Worm (Caenorhabditis elegans) whole organism, late embryonic: ENCODE measurements around the gene dhhc-10.

Experiments used
- C08G9.2 ChIP-seq: sonication (generic microtip); optimal IDR thresholded peaks from 2 replicates; lab custom pipeline; 2016; ENCODE audit warnings: mild to moderate bottlenecking, missing genetic modification characterization, moderate library complexity, missing compliant biosample characterization
- F13H6.1 ChIP-seq: sonication (generic microtip); optimal IDR thresholded peaks from 2 replicates; lab custom pipeline; 2016; ENCODE audit warnings: missing genetic modification characterization, missing compliant biosample characterization
- K02D7.2 ChIP-seq: sonication (generic microtip); optimal IDR thresholded peaks from 2 replicates; lab custom pipeline; 2017; ENCODE audit warnings: mild to moderate bottlenecking, missing genetic modification characterization, missing compliant biosample characterization
- K09A11.1 ChIP-seq: sonication (generic microtip); optimal IDR thresholded peaks from 2 replicates; lab custom pipeline; 2017; ENCODE audit warnings: antibody characterized with exemption, mild to moderate bottlenecking, missing genetic modification characterization, missing compliant biosample characterization; ENCODE audit not compliant: insufficient read depth
- T23F11.4 ChIP-seq: fragments of 200-800 bp; sonication (Bioruptor generic); optimal IDR thresholded peaks from 2 replicates; lab custom pipeline; 2018; ENCODE audit warnings: mild to moderate bottlenecking, missing genetic modification characterization, missing compliant biosample characterization
- Y22D7AL.16 ChIP-seq: sonication (generic microtip); optimal IDR thresholded peaks from 2 replicates; lab custom pipeline; 2016; ENCODE audit warnings: missing genetic modification characterization, missing compliant biosample characterization
- ahr-1 ChIP-seq: sonication (generic microtip); optimal IDR thresholded peaks from 2 replicates; lab custom pipeline; 2016; ENCODE audit warnings: missing genetic modification characterization, missing compliant biosample characterization
- ceh-14 ChIP-seq: sonication (generic microtip); optimal IDR thresholded peaks from 2 replicates; lab custom pipeline; 2016; ENCODE audit warnings: missing genotype, missing genetic modification characterization, missing compliant biosample characterization
- ceh-19 ChIP-seq: fragments of 200-800 bp; sonication (Bioruptor generic); optimal IDR thresholded peaks from 2 replicates; lab custom pipeline; 2018; ENCODE audit warnings: mild to moderate bottlenecking, missing genetic modification characterization, missing compliant biosample characterization
- ceh-31 ChIP-seq: sonication (generic microtip); optimal IDR thresholded peaks from 2 replicates; lab custom pipeline; 2016; ENCODE audit warnings: missing genetic modification characterization, missing compliant biosample characterization
- ceh-45 ChIP-seq: fragments of 200-800 bp; sonication (Bioruptor generic); IDR thresholded peaks from 2 replicates; pipeline ENCODE4 v1.3.6; 2022; ENCODE audit warnings: missing genetic modification reagents, missing genetic modification characterization, missing compliant biosample characterization
- ceh-48 ChIP-seq: sonication (generic microtip); optimal IDR thresholded peaks from 2 replicates; lab custom pipeline; 2016; ENCODE audit warnings: missing genetic modification characterization, inconsistent platforms, missing compliant biosample characterization
- ceh-6 ChIP-seq: fragments of 200-800 bp; sonication (Bioruptor generic); optimal IDR thresholded peaks from 2 replicates; lab custom pipeline; 2018; ENCODE audit warnings: mild to moderate bottlenecking, missing genetic modification characterization, missing compliant biosample characterization
- ceh-9 ChIP-seq: sonication (generic microtip); optimal IDR thresholded peaks from 2 replicates; lab custom pipeline; 2016; ENCODE audit warnings: mild to moderate bottlenecking, missing genetic modification characterization, inconsistent platforms, missing compliant biosample characterization
- elt-2 ChIP-seq: sonication (generic microtip); optimal IDR thresholded peaks from 2 replicates; lab custom pipeline; 2016; ENCODE audit warnings: missing genetic modification reagents, missing genetic modification characterization, missing compliant biosample characterization
- fax-1 ChIP-seq: sonication (generic microtip); optimal IDR thresholded peaks from 2 replicates; lab custom pipeline; 2016; ENCODE audit warnings: missing genotype, missing genetic modification characterization, missing compliant biosample characterization
- hlh-8 ChIP-seq: sonication (generic microtip); optimal IDR thresholded peaks from 2 replicates; lab custom pipeline; 2016; ENCODE audit warnings: missing genotype, missing genetic modification characterization, missing compliant biosample characterization
- lin-11 ChIP-seq: fragments of 200-800 bp; sonication (Bioruptor generic); optimal IDR thresholded peaks from 2 replicates; lab custom pipeline; 2018; ENCODE audit warnings: mild to moderate bottlenecking, missing genetic modification characterization, missing compliant biosample characterization
- mec-3 ChIP-seq: sonication (generic microtip); optimal IDR thresholded peaks from 2 replicates; lab custom pipeline; 2016; ENCODE audit warnings: borderline replicate concordance, missing genetic modification characterization, missing compliant biosample characterization
- npax-4 ChIP-seq: sonication (generic microtip); optimal IDR thresholded peaks from 2 replicates; lab custom pipeline; 2016; ENCODE audit warnings: missing genetic modification characterization, missing compliant biosample characterization
- pat-9 ChIP-seq: fragments of 200-800 bp; sonication (Bioruptor generic); optimal IDR thresholded peaks from 2 replicates; lab custom pipeline; 2018; ENCODE audit warnings: mild to moderate bottlenecking, missing genetic modification characterization, moderate library complexity, missing compliant biosample characterization
- pha-2 ChIP-seq: sonication (generic microtip); optimal IDR thresholded peaks from 2 replicates; lab custom pipeline; 2017; ENCODE audit warnings: mild to moderate bottlenecking, missing genetic modification characterization, missing compliant biosample characterization
- pqm-1 ChIP-seq: sonication (generic microtip); optimal IDR thresholded peaks from 2 replicates; lab custom pipeline; 2016; ENCODE audit warnings: missing genetic modification characterization, missing compliant biosample characterization
- ref-2 ChIP-seq: sonication (generic microtip); optimal IDR thresholded peaks from 2 replicates; lab custom pipeline; 2016; ENCODE audit warnings: missing genetic modification characterization, missing compliant biosample characterization
- rnt-1 ChIP-seq: sonication (generic microtip); optimal IDR thresholded peaks from 2 replicates; lab custom pipeline; 2016; ENCODE audit warnings: missing genetic modification characterization, missing compliant biosample characterization
- tbx-7 ChIP-seq: sonication (generic microtip); optimal IDR thresholded peaks from 2 replicates; lab custom pipeline; 2016; ENCODE audit warnings: missing genotype, missing genetic modification characterization, missing compliant biosample characterization
- unc-42 ChIP-seq: sonication (generic microtip); optimal IDR thresholded peaks from 2 replicates; lab custom pipeline; 2016; ENCODE audit warnings: missing genotype, missing genetic modification characterization, missing compliant biosample characterization
- unc-55 ChIP-seq: sonication (generic microtip); optimal IDR thresholded peaks from 2 replicates; lab custom pipeline; 2017; ENCODE audit warnings: missing biosample characterization, missing genetic modification reagents, missing genetic modification characterization
- unc-86 ChIP-seq: sonication (generic microtip); optimal IDR thresholded peaks from 2 replicates; lab custom pipeline; 2016; ENCODE audit warnings: missing genetic modification characterization, missing compliant biosample characterization

dhhc-10 gene

DNA sequence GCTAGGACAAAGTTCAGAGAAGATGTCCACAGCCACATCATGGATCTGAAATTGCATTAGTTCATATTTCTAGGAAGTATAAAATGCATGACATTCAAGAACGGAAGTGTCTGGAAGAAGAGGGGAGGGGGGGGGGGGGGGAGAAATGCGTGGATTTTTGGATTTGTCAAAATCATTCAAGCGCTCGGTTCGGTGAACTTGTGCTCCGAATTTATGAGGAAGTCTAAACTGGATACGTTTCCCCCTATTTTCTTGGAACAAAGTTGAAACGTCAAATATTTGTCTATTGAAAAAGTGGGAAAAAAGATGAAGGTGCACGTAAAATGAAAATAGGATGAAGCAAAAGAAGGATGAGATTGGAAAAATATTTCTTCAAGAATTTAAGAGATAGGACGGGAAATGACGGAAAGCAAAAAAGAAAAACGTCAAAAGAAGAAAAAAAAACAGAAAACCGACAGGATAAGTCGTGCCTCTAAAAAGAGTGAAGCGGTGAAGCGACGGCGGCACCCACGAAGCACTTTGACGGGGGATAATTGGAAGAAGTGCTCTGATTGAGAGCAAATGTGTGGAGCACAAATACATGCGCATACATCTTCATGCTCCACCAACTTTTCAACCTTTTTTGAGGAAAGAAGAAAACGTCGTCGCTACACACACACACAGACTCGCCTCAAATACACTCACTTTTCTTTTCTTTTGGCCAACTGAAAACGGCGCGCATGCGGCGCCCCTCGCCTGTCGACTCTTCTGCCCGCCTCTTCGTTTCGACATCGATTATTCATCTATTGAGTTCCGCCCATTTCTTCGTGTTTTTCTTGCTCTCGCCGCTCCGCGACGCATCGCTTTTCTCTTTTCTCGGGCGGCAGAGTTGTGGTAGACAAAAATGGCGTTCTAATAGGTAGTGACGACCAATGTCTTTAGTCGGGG lies 13.9 kb downstream of the dhhc-10 start, which contains the start of gene F55D10.4:
F55D10.4 (minus strand) TSS at position 51 of the 927 bp plus-strand sequence.
- TF ChIP-seq unc-86 (tag; lab: Kevin White, UChicago) (no peak), npax-4 (tag; lab: Kevin White, UChicago) (no peak), T23F11.4 (GFP tag; lab: Kevin White, UChicago) (no peak), unc-42 (peak; percentile 80), ref-2 (tag; lab: Kevin White, UChicago) (no peak), pat-9 (tag; lab: Kevin White, UChicago) (no peak), ahr-1 (tag; lab: Kevin White, UChicago) (no peak), ceh-6 (GFP tag; lab: Kevin White, UChicago) (no peak), ceh-31 (tag; lab: Kevin White, UChicago) (peak; percentile 45), ceh-48 (peak; percentile 2), C08G9.2 (tag; lab: Kevin White, UChicago) (no peak), ceh-45 (GFP tag; lab: Robert Waterston, UW) (no peak), ceh-14 (tag; lab: Kevin White, UChicago) (peak; percentile 13), F13H6.1 (no peak), K09A11.1 (tag; lab: Kevin White, UChicago) (no peak), tbx-7 (no peak), ceh-19 (no peak)

DNA sequence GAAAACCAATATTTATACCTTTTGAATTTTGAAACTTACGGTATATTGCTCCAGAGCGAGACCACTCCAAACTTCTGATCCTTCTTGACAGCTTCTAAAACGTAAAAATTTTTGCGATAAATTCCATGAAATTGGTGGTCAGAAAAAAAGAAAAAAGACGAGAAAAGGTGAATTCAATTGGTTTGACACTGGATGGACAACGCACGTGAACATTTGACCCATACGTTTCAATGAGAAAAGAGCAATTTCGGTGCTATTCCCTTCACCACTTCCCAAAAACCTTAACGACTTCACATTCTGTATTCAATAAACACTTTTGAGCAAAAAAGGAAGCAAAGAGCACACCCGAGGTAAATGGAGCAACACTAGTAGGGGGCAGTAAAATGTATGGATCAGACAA lies 20.4 kb downstream of the dhhc-10 start, which contains the start of gene acc-3:
acc-3 (minus strand) TSS at position 101 of the 400 bp plus-strand sequence.
- TF ChIP-seq K02D7.2 (tag; lab: Kevin White, UChicago) (no peak), Y22D7AL.16 (tag; lab: Kevin White, UChicago) (no peak), ceh-48 (no peak)

ce11 chrX:4732752-4733151 lies 25.8 kb downstream of the dhhc-10 start, which contains the start of gene aman-1:
Gene aman-1 (plus strand): TSS chrX:4733095.
- TF ChIP-seq pat-9 (tag; lab: Kevin White, UChicago) (no peak), elt-2 (tag; lab: Kevin White, UChicago) (peak; percentile 94), mec-3 (tag; lab: Kevin White, UChicago) (no peak), ceh-45 (GFP tag; lab: Robert Waterston, UW) (no peak), hlh-8 (tag; lab: Kevin White, UChicago) (no peak)

DNA sequence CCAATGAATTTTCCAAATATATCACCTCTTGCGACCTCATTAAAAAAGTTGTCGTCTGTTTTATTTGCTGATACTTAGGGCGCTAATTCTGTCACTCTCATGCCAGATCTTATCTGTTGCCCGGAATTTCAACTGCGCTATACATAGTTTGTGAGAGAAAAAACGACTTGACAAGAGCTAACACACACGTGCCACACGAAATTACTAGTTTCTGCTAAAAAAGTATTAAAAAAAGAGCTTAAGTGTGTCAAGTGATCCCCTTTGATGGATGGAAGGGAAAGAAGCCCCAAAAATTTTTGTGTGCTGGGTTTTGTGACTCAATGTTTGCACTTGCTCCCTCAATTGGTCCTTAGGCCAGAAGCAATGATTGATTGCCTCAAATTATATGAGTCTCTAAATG lies 33.7 kb downstream of the dhhc-10 start:
- TF ChIP-seq lin-11 (tag; lab: Kevin White, UChicago), result no peak

DNA sequence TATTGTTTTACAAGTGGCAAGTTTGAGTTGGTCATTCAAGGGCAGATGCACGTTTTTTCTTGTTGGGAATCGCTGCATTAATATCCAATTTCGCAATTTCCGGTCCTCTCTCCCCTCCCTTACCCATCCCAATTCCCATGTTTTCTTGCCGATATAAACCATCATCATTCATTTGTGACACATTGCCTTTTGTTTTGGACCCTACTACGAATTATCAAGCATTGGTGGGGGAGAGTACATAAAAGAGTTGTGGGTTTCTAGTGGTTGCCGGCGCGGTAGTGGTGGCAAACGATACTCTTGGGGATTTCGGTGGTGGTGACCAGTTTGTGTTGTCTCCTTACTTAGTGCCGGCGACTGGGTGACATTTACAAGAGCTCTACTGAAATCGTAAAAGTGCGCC lies 35.3 kb downstream of the dhhc-10 start:
- TF ChIP-seq ceh-9 (tag; lab: Kevin White, UChicago), result no peak
- TF ChIP-seq unc-55 (GFP tag; lab: Kevin White, UChicago), result peak; percentile 18

- TF ChIP-seq fax-1 (tag; lab: Kevin White, UChicago) (no peak), pqm-1 (tag; lab: Kevin White, UChicago) (no peak), ceh-19 (no peak), ceh-31 (tag; lab: Kevin White, UChicago) (peak; percentile 19), pha-2 (tag; lab: Kevin White, UChicago) (no peak), rnt-1 (tag; lab: Kevin White, UChicago) (no peak)
These were observed 37.1 kb downstream of the dhhc-10 start for ce11 chrX:4744037-4744436.
